Fruit fly (Drosophila melanogaster): ENCODE data around the gene CG33271.

DNA sequence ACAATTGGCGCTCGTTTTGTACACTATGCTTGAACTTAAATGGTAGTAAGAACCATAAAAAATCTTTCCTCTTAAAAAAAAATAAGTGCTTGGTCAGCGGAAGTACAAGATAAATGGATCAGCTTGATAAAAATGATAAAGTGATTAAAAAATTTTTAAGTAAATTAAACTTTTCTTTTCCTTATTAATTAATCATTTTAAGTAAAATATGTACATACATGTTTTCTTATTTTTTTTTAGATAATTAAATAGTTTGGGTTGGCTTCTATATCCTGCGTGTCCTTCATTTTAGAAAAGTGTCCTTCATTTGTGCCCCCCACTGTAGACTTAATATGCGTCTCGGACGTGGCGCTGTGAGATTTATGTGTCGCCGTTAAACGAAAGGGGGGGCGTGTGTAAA lies 20.7 kb downstream of the CG33271 start:
- no peak for TF ChIP-seq CTCF (optimal IDR thresholded peaks at IDR 0.05)
- TF ChIP-seq CG8478 (optimal IDR thresholded peaks at IDR 0.05) = no peak
